Worm (Caenorhabditis elegans): ENCODE measurements around the gene F01G10.4.

Gene F01G10.4

ce11 chrIV:10242458-10243123 lies 10.2 kb upstream of the F01G10.4 start (continued):
- TF ChIP-seq F52B5.7 (tag; optimal IDR thresholded peaks at IDR 0.05) (no peak), lsl-1 (GFP tag; optimal IDR thresholded peaks at IDR 0.05) (peak; percentile 20), unc-130 (GFP tag; optimal IDR thresholded peaks at IDR 0.05) (peak; percentile 1), hsf-1 (GFP tag; IDR thresholded peaks at IDR 0.05) (0 out of 2 replicates have a peak, but pooled peaks have one; percentile 48), Y95B8A.8 (GFP tag; IDR thresholded peaks at IDR 0.05) (no peak), ZK185.1 (tag; optimal IDR thresholded peaks at IDR 0.05; ENCODE audit: poor library complexity, severe bottlenecking) (peak; percentile 24), Y53F4B.3 (GFP tag; IDR thresholded peaks at IDR 0.05) (no peak), lir-1 (GFP tag; conservative IDR thresholded peaks at IDR 0.05) (no peak), ceh-79 (tag; optimal IDR thresholded peaks at IDR 0.05) (no peak)

ce11 chrIV:10241659-10242058 lies 9.3 kb upstream of the F01G10.4 start, which contains the start of gene lipl-7:
Gene lipl-7, minus strand, starts transcription at chrIV:10241823.
- TF ChIP-seq Y53F4B.3 (GFP tag; IDR thresholded peaks at IDR 0.05): no peak

DNA sequence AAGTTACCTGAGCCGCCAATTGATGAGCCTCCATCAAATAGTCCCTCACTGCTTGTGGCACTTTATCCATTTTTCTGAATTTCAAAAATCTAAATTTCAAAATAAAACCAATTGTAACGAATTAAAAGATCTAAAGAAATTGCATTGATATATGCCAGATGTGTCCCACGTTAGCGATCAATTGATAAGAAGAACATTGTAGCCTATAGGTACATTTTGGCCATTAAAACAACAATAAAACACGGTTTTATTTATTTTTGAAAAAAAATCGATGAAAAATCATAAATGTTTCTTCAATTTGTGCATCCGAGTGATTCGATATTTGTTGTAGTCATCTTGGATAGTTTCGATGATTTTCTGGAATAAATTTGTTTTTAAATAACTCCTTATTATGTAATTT lies 6.7 kb upstream of the F01G10.4 start, which contains the start of gene ech-8:
Gene ech-8 (minus strand): TSS at position 132 of the 400 bp plus-strand sequence.
- TF ChIP-seq ceh-58 (GFP tag; IDR thresholded peaks at IDR 0.05): no peak
- no peak for TF ChIP-seq ztf-3 (GFP tag; optimal IDR thresholded peaks at IDR 0.05)
- TF ChIP-seq gei-17 (GFP tag; optimal IDR thresholded peaks at IDR 0.05): no peak
- no peak for TF ChIP-seq lsy-27 (tag; optimal IDR thresholded peaks at IDR 0.05; ENCODE audit: borderline replicate concordance, insufficient read depth)
- TF ChIP-seq B0019.2 (GFP tag; conservative IDR thresholded peaks at IDR 0.05): no peak
- TF ChIP-seq pha-4 (tag; optimal IDR thresholded peaks at IDR 0.05): no peak
- TF ChIP-seq mes-4 (tag; optimal IDR thresholded peaks at IDR 0.05): no peak

DNA sequence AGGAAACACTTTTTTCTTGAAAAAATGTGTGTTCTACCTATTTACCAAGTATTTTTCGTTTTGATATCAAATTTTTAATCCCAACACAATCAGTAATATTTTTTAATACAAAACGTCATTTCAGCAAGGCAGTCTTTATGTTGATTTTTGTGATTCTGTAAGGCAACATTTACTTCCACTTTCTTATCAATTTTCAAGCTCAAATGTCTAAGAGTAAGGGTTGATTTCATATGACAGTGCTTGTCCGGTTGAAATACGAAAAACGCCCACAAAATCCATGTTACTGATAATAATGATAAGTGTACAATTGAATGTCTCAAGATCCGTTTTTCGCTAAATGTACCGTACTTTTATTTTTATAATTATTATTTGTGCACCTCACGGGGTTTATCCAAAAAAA lies 3.8 kb upstream of the F01G10.4 start:
- TF ChIP-seq let-607 (tag; optimal IDR thresholded peaks at IDR 0.05) (peak in 1 of 2 experiments; percentile 12), nhr-80 (tag; optimal IDR thresholded peaks at IDR 0.05) (peak; percentile 68), atf-7 (tag; optimal IDR thresholded peaks at IDR 0.05) (no peak), ets-4 (GFP tag; optimal IDR thresholded peaks at IDR 0.05) (peak; percentile 52)

ce11 chrIV:10235279-10235829 lies 3.0 kb upstream of the F01G10.4 start, which contains the start of gene ech-9:
Gene ech-9, minus strand, starts transcription at chrIV:10235329.
- TF ChIP-seq hmg-1.2 (GFP tag; IDR thresholded peaks at IDR 0.05) (no peak), D2030.7 (GFP tag; IDR thresholded peaks at IDR 0.05) (no peak), B0336.3 (GFP tag; IDR thresholded peaks at IDR 0.05) (no peak), hmg-20 (GFP tag; IDR thresholded peaks at IDR 0.05) (no peak), attf-6 (GFP tag; IDR thresholded peaks at IDR 0.05) (no peak), nfya-1 (tag; optimal IDR thresholded peaks at IDR 0.05; ENCODE audit: borderline replicate concordance, insufficient read depth) (no peak), ceh-40 (GFP tag; IDR thresholded peaks at IDR 0.05) (no peak), sptf-2 (GFP tag; optimal IDR thresholded peaks at IDR 0.05) (no peak)

ce11 chrIV:10230971-10231370 lies 1.4 kb downstream of the F01G10.4 start, which contains the start of gene F01G10.5:
Gene F01G10.5, minus strand, starts transcription at chrIV:10231071.
- TF ChIP-seq snpc-1.1 (tag; optimal IDR thresholded peaks at IDR 0.05; ENCODE audit: insufficient read depth) (no peak), ztf-25 (GFP tag; IDR thresholded peaks at IDR 0.05) (no peak), madf-3 (GFP tag; IDR thresholded peaks at IDR 0.05) (no peak), atf-7 (tag; optimal IDR thresholded peaks at IDR 0.05) (no peak), lsy-27 (tag; optimal IDR thresholded peaks at IDR 0.05; ENCODE audit: borderline replicate concordance, insufficient read depth) (no peak), ztf-3 (GFP tag; optimal IDR thresholded peaks at IDR 0.05) (no peak), ztf-18 (tag; optimal IDR thresholded peaks at IDR 0.05) (no peak), F33H1.4 (GFP tag; IDR thresholded peaks at IDR 0.05) (no peak), madf-6 (GFP tag; IDR thresholded peaks at IDR 0.05) (no peak), lin-54 (GFP tag; optimal IDR thresholded peaks at IDR 0.05) (no peak), chd-7 (tag; optimal IDR thresholded peaks at IDR 0.05) (no peak), B0336.3 (GFP tag; IDR thresholded peaks at IDR 0.05) (no peak), rcor-1 (GFP tag; IDR thresholded peaks at IDR 0.05) (no peak), attf-5 (GFP tag; optimal IDR thresholded peaks at IDR 0.05) (no peak), mes-4 (tag; optimal IDR thresholded peaks at IDR 0.05) (no peak)
